Worm (Caenorhabditis elegans): ENCODE results near the gene math-45.

math-45 gene

DNA sequence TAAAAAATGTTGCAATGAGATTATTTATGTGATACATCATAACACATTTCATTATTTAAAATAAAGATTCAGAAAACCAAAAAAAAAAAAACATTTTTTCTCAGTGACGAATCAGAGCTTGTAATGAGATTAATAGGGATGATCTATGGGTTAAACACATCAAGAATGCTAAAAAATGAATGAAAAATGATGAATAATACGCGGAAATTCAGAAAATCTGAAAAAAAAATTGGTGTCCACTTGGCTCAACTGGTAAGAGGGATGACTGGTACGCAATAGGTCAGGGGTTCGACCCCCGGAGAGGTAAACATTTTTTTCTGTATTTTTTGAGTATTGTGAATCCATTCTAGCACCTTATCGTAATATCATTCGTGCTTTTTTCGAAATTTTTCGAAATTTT, 38.7 kb downstream of the math-45 start:
- no peak for TF ChIP-seq hmg-4 (GFP tag; optimal IDR thresholded peaks at IDR 0.05)
- no peak for TF ChIP-seq tbx-37 (GFP tag; conservative IDR thresholded peaks at IDR 0.05)
- no peak for TF ChIP-seq B0310.2 (tag; optimal IDR thresholded peaks at IDR 0.05)
- no peak for TF ChIP-seq F13C5.2 (tag; optimal IDR thresholded peaks at IDR 0.05)
- TF ChIP-seq scrt-1 (GFP tag; IDR thresholded peaks at IDR 0.05), result no peak
- TF ChIP-seq hmbx-1 (tag; optimal IDR thresholded peaks at IDR 0.05), result no peak
- TF ChIP-seq ceh-36 (tag; optimal IDR thresholded peaks at IDR 0.05), result no peak
- TF ChIP-seq hnd-1 (tag; optimal IDR thresholded peaks at IDR 0.05), result no peak
- TF ChIP-seq sea-1 (GFP tag; conservative IDR thresholded peaks at IDR 0.05), result no peak
- no peak for TF ChIP-seq ceh-13 (GFP tag; optimal IDR thresholded peaks at IDR 0.05)
- no peak for TF ChIP-seq flt-1 (GFP tag; IDR thresholded peaks at IDR 0.05)
- no peak for TF ChIP-seq ama-1 (optimal IDR thresholded peaks at IDR 0.05)

DNA sequence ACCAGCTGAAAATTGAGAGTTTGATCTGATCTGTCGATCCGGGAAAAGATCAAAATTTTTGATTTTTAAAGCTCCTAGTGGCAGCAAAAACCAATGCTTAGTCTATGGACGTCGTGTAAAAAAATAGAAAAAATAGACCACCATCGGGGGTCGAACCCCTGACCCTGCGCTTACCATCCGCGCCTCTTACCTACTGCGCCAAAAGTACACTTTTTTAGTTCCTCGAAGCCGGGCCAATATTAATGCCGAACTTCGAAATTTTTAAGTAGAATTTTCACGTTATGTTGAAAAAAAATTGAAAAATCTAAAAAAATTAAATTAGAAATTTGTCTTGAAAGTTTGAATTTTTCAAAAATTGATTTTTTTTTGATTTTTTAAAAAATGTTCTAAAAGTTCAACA, 39.3 kb downstream of the math-45 start:
- TF ChIP-seq ama-1 (optimal IDR thresholded peaks at IDR 0.05), result no peak
- no peak for TF ChIP-seq flt-1 (GFP tag; IDR thresholded peaks at IDR 0.05)
- no peak for TF ChIP-seq scrt-1 (GFP tag; IDR thresholded peaks at IDR 0.05)
- TF ChIP-seq hmbx-1 (tag; optimal IDR thresholded peaks at IDR 0.05), result no peak
- no peak for TF ChIP-seq ets-7 (tag; optimal IDR thresholded peaks at IDR 0.05)
- no peak for TF ChIP-seq tra-4 (tag; optimal IDR thresholded peaks at IDR 0.05)
- no peak for TF ChIP-seq ceh-36 (tag; optimal IDR thresholded peaks at IDR 0.05)
- no peak for TF ChIP-seq tbx-11 (GFP tag; IDR thresholded peaks at IDR 0.05)
- TF ChIP-seq sea-1 (GFP tag; conservative IDR thresholded peaks at IDR 0.05), result no peak
- TF ChIP-seq aly-1 (tag; optimal IDR thresholded peaks at IDR 0.05), result no peak
- TF ChIP-seq hnd-1 (tag; optimal IDR thresholded peaks at IDR 0.05), result no peak
- no peak for TF ChIP-seq ceh-13 (GFP tag; optimal IDR thresholded peaks at IDR 0.05)
- no peak for TF ChIP-seq tbx-37 (GFP tag; conservative IDR thresholded peaks at IDR 0.05)

DNA sequence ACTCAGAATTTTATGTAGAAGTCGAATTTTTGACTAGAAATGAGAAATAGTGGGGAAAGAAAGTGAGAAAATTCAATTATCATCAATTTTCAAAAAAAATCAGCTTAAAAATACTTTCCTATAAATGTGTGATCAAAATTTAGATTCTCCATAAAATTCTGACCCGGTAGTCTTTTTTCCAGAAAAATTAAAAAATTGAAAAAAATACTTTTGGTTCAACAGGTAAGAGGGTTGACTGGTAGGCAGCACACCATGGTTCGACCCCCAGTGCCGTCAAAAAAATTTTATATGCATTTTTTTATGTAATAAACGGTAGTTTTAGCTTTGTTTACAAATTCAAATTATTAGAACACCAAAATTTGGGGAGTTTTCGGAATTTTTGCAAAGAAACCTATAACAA, 40.0 kb downstream of the math-45 start:
- no peak for TF ChIP-seq flt-1 (GFP tag; IDR thresholded peaks at IDR 0.05)
- TF ChIP-seq hmbx-1 (tag; optimal IDR thresholded peaks at IDR 0.05), result no peak
- TF ChIP-seq hnd-1 (tag; optimal IDR thresholded peaks at IDR 0.05), result no peak
- no peak for TF ChIP-seq F13C5.2 (tag; optimal IDR thresholded peaks at IDR 0.05)
- no peak for TF ChIP-seq scrt-1 (GFP tag; IDR thresholded peaks at IDR 0.05)
- no peak for TF ChIP-seq hmg-4 (GFP tag; optimal IDR thresholded peaks at IDR 0.05)
- no peak for TF ChIP-seq tbx-37 (GFP tag; conservative IDR thresholded peaks at IDR 0.05)
- TF ChIP-seq ama-1 (optimal IDR thresholded peaks at IDR 0.05), result no peak
- TF ChIP-seq tbx-11 (GFP tag; IDR thresholded peaks at IDR 0.05), result no peak
- no peak for TF ChIP-seq ceh-36 (tag; optimal IDR thresholded peaks at IDR 0.05)
- no peak for TF ChIP-seq sea-1 (GFP tag; conservative IDR thresholded peaks at IDR 0.05)
- no peak for TF ChIP-seq pes-1 (GFP tag; IDR thresholded peaks at IDR 0.05)
- TF ChIP-seq aly-1 (tag; optimal IDR thresholded peaks at IDR 0.05), result no peak
- TF ChIP-seq B0310.2 (tag; optimal IDR thresholded peaks at IDR 0.05), result no peak
- TF ChIP-seq ceh-13 (GFP tag; optimal IDR thresholded peaks at IDR 0.05), result no peak
- no peak for TF ChIP-seq tra-4 (tag; optimal IDR thresholded peaks at IDR 0.05)
- no peak for TF ChIP-seq ets-7 (tag; optimal IDR thresholded peaks at IDR 0.05)

DNA sequence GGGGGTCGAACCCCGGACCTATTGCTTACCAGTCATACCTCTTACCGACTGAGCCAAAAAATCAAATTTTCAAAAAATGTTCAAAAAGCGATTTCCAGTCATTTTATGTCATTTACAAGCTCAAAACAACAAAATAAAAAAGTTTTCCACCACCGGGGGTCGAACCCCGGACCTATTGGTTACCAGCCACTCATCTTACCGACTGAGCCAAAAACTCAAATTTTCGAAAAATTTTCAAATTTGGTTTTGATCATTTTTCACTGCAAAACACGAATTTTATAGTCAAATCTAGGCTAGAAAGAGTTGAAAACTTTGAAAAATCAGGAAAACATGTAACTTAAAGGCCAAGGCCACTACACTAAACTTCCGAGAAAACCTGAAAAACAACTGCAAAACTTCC, 41.2 kb downstream of the math-45 start:
- TF ChIP-seq aly-1 (tag; optimal IDR thresholded peaks at IDR 0.05), result no peak
- TF ChIP-seq flt-1 (GFP tag; IDR thresholded peaks at IDR 0.05), result no peak
- no peak for TF ChIP-seq ama-1 (optimal IDR thresholded peaks at IDR 0.05)
- TF ChIP-seq tbx-11 (GFP tag; IDR thresholded peaks at IDR 0.05), result no peak
- TF ChIP-seq F13C5.2 (tag; optimal IDR thresholded peaks at IDR 0.05), result no peak
- no peak for TF ChIP-seq B0310.2 (tag; optimal IDR thresholded peaks at IDR 0.05)
- no peak for TF ChIP-seq ets-7 (tag; optimal IDR thresholded peaks at IDR 0.05)
- TF ChIP-seq tbx-37 (GFP tag; conservative IDR thresholded peaks at IDR 0.05), result no peak
- TF ChIP-seq hnd-1 (tag; optimal IDR thresholded peaks at IDR 0.05), result no peak
- no peak for TF ChIP-seq hmg-4 (GFP tag; optimal IDR thresholded peaks at IDR 0.05)
- no peak for TF ChIP-seq sea-1 (GFP tag; conservative IDR thresholded peaks at IDR 0.05)
- TF ChIP-seq hmbx-1 (tag; optimal IDR thresholded peaks at IDR 0.05), result no peak

DNA sequence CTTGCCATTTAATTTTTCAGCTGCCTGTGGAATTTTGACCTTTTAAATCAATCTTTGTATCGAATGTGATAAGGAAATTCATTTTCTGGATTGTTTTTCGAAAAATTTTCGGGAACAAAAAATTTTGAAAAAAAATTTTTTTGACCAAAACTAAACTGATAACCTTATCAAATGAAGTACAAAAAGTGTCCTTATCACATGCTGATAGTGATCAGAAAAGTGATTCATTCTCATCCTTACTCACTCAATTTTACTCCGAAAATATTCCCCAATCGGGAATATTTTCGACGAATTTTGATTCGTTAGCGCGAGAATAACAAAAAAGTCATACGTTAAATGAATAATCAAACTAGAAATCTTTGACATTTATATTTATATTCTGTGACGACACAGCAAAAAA, 41.9 kb downstream of the math-45 start:
- TF ChIP-seq ama-1 (optimal IDR thresholded peaks at IDR 0.05), result no peak
- no peak for TF ChIP-seq hmg-4 (GFP tag; optimal IDR thresholded peaks at IDR 0.05)
- no peak for TF ChIP-seq F13C5.2 (tag; optimal IDR thresholded peaks at IDR 0.05)
- no peak for TF ChIP-seq ets-7 (tag; optimal IDR thresholded peaks at IDR 0.05)
- no peak for TF ChIP-seq scrt-1 (GFP tag; IDR thresholded peaks at IDR 0.05)
- no peak for TF ChIP-seq tbx-37 (GFP tag; conservative IDR thresholded peaks at IDR 0.05)
- TF ChIP-seq flt-1 (GFP tag; IDR thresholded peaks at IDR 0.05), result no peak
- TF ChIP-seq pes-1 (GFP tag; IDR thresholded peaks at IDR 0.05), result no peak
- TF ChIP-seq ceh-13 (GFP tag; optimal IDR thresholded peaks at IDR 0.05), result no peak
- TF ChIP-seq B0310.2 (tag; optimal IDR thresholded peaks at IDR 0.05), result no peak
- TF ChIP-seq ceh-36 (tag; optimal IDR thresholded peaks at IDR 0.05), result no peak
- no peak for TF ChIP-seq hnd-1 (tag; optimal IDR thresholded peaks at IDR 0.05)
- no peak for TF ChIP-seq tbx-11 (GFP tag; IDR thresholded peaks at IDR 0.05)
- TF ChIP-seq aly-1 (tag; optimal IDR thresholded peaks at IDR 0.05), result no peak
- no peak for TF ChIP-seq sea-1 (GFP tag; conservative IDR thresholded peaks at IDR 0.05)
- TF ChIP-seq hmbx-1 (tag; optimal IDR thresholded peaks at IDR 0.05), result no peak
- TF ChIP-seq tra-4 (tag; optimal IDR thresholded peaks at IDR 0.05), result no peak

DNA sequence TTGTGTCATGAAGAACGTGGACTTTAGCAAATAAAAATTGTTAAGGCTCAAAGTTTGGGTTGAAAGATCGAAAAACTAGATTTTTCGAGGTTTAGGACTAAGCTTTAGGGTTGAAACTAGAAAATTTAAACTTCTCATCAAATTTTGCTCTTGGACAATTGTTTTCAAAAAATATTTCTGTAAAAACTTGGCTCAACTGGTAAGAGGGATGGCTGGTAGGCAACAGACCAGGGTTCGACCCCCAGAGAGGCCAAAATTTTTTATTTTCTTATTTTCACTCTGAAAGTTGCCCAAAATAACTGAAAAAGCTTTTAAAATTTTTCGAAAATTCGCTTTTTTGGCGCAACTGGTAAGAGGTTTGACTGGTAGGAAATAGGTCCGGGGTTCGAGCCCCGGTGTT, 42.4 kb downstream of the math-45 start:
- no peak for TF ChIP-seq ets-7 (tag; optimal IDR thresholded peaks at IDR 0.05)
- no peak for TF ChIP-seq scrt-1 (GFP tag; IDR thresholded peaks at IDR 0.05)
- no peak for TF ChIP-seq B0310.2 (tag; optimal IDR thresholded peaks at IDR 0.05)
- TF ChIP-seq tbx-11 (GFP tag; IDR thresholded peaks at IDR 0.05), result no peak
- no peak for TF ChIP-seq pes-1 (GFP tag; IDR thresholded peaks at IDR 0.05)
- no peak for TF ChIP-seq ama-1 (optimal IDR thresholded peaks at IDR 0.05)
- TF ChIP-seq sea-1 (GFP tag; conservative IDR thresholded peaks at IDR 0.05), result no peak
- TF ChIP-seq tra-4 (tag; optimal IDR thresholded peaks at IDR 0.05), result no peak
- no peak for TF ChIP-seq tbx-37 (GFP tag; conservative IDR thresholded peaks at IDR 0.05)
- TF ChIP-seq aly-1 (tag; optimal IDR thresholded peaks at IDR 0.05), result no peak

DNA sequence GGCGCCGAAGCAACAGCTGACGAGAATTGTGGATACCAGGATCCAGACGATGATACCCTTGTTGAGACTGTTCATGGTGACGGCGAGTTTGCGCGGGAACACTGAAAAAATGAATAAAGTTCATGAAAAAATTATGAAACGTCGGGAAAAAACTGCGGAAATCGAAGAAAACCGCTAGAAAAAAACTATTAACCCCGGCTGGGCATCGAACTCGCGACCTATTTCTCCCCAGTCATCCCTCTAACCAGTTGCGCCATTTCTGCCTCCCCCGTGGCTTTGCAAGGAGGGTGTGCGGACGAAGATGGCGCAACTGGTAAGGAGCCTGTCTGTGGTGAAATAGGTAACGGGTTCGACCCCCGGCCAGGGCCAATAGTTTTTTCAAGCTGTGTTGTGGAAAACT, 43.8 kb downstream of the math-45 start, which contains the start of gene H17B01.5:
H17B01.5 (minus strand) TSS at position 101 of the 400 bp plus-strand sequence.
- TF ChIP-seq B0310.2 (tag; optimal IDR thresholded peaks at IDR 0.05) (no peak), ceh-13 (GFP tag; optimal IDR thresholded peaks at IDR 0.05) (no peak), sea-1 (GFP tag; conservative IDR thresholded peaks at IDR 0.05) (no peak), tbx-37 (GFP tag; conservative IDR thresholded peaks at IDR 0.05) (no peak), F13C5.2 (tag; optimal IDR thresholded peaks at IDR 0.05) (no peak), pes-1 (GFP tag; IDR thresholded peaks at IDR 0.05) (no peak), hnd-1 (tag; optimal IDR thresholded peaks at IDR 0.05) (no peak), tra-4 (tag; optimal IDR thresholded peaks at IDR 0.05) (no peak)
